Worm (Caenorhabditis elegans): ENCODE data around the gene irld-62.

ce11 chrV:15354648-15355047, 43.8 kb downstream of the irld-62 start, which contains the start of gene C29F3.7:
- TF ChIP-seq flt-1 (GFP tag; IDR thresholded peaks at IDR 0.05) (no peak), ztf-23 (GFP tag; IDR thresholded peaks at IDR 0.05) (no peak)
